Fruit fly (Drosophila melanogaster) whole organism, embryonic: ENCODE measurements around the gene Glut3.

Experiments used
- C15 ChIP-seq: fragments of 200-800 bp; sonication (Bioruptor generic); IDR thresholded peaks from 3 replicates; pipeline ENCODE4 v1.3.6; 2022; ENCODE audit warnings: missing biosample characterization, missing genetic modification characterization
- CG10274 ChIP-seq: fragments of 200-800 bp; sonication (Bioruptor generic); optimal IDR thresholded peaks from 3 replicates; lab custom pipeline; 2017; ENCODE audit warnings: missing biosample characterization, mild to moderate bottlenecking, missing genetic modification characterization
- CG11093 ChIP-seq: fragments of 200-800 bp; sonication (Bioruptor generic); IDR thresholded peaks from 3 replicates; pipeline ENCODE4 v1.3.6; 2022; ENCODE audit warnings: missing biosample characterization, missing genetic modification characterization
- CG12744 ChIP-seq: fragments of 200-800 bp; sonication (Bioruptor generic); optimal IDR thresholded peaks from 2 replicates; lab custom pipeline; 2016; ENCODE audit warnings: missing biosample characterization, missing genetic modification characterization
- CG12942 ChIP-seq: fragments of 200-800 bp; sonication (Bioruptor generic); optimal IDR thresholded peaks from 3 replicates; lab custom pipeline; 2016; ENCODE audit warnings: missing biosample characterization, missing genetic modification characterization
- CG13424 ChIP-seq: fragments of 200-800 bp; sonication (Bioruptor generic); optimal IDR thresholded peaks from 2 replicates; lab custom pipeline; 2019; ENCODE audit warnings: missing biosample characterization, mild to moderate bottlenecking, missing genetic modification characterization, moderate library complexity
- CG14710 ChIP-seq: fragments of 200-800 bp; sonication (Bioruptor generic); optimal IDR thresholded peaks from 3 replicates; lab custom pipeline; 2019; ENCODE audit warnings: missing biosample characterization, mild to moderate bottlenecking, missing genetic modification characterization, moderate library complexity
- CG15269 ChIP-seq: fragments of 200-800 bp; sonication (Bioruptor generic); optimal IDR thresholded peaks from 2 replicates; lab custom pipeline; 2018; ENCODE audit warnings: missing biosample characterization, mild to moderate bottlenecking, missing genetic modification characterization, moderate library complexity
- CG1603 ChIP-seq: fragments of 200-800 bp; sonication (Bioruptor generic); optimal IDR thresholded peaks from 2 replicates; lab custom pipeline; 2019; ENCODE audit warnings: missing biosample characterization, mild to moderate bottlenecking, missing genetic modification characterization, moderate library complexity
- CG2199 ChIP-seq: fragments of 200-800 bp; sonication (Bioruptor generic); IDR thresholded peaks from 3 replicates; pipeline ENCODE4 v1.3.6; 2022; ENCODE audit warnings: missing biosample characterization, missing genetic modification characterization
- CG2202 ChIP-seq: fragments of 200-800 bp; sonication (Bioruptor generic); optimal IDR thresholded peaks from 2 replicates; lab custom pipeline; 2018; ENCODE audit warnings: missing biosample characterization, mild to moderate bottlenecking, missing genetic modification characterization
- CG2875 ChIP-seq: fragments of 200-800 bp; sonication (Bioruptor generic); optimal IDR thresholded peaks from 2 replicates; lab custom pipeline; 2017; ENCODE audit warnings: missing biosample characterization, mild to moderate bottlenecking, missing genetic modification characterization, missing genetic modification reagents
- CG31388 ChIP-seq: fragments of 200-800 bp; sonication (Bioruptor generic); optimal IDR thresholded peaks from 2 replicates; lab custom pipeline; 2016; ENCODE audit warnings: missing biosample characterization, missing genetic modification characterization
- CG31441 ChIP-seq: fragments of 200-800 bp; sonication (Bioruptor generic); IDR thresholded peaks from 2 replicates; pipeline ENCODE4 v1.3.6; 2022; ENCODE audit warnings: missing biosample characterization, missing genetic modification characterization
- CG32767 ChIP-seq: fragments of 200-800 bp; sonication (Bioruptor generic); IDR thresholded peaks from 2 replicates; pipeline ENCODE4 v1.3.6; 2022; ENCODE audit warnings: missing biosample characterization, missing genetic modification characterization
- CG34224 ChIP-seq: fragments of 200-800 bp; sonication (Bioruptor generic); IDR thresholded peaks from 3 replicates; pipeline ENCODE4 v1.3.6; 2022; ENCODE audit warnings: missing biosample characterization, missing genetic modification characterization; ENCODE audit not compliant: partially characterized antibody
- CG42726 ChIP-seq: fragments of 200-800 bp; sonication (Bioruptor generic); IDR thresholded peaks from 2 replicates; pipeline ENCODE4 v1.3.6; 2022; ENCODE audit warnings: missing biosample characterization, missing genetic modification characterization; ENCODE audit not compliant: partially characterized antibody
- CG4360 ChIP-seq: fragments of 200-800 bp; sonication (Bioruptor generic); IDR thresholded peaks from 2 replicates; pipeline ENCODE4 v1.3.6; 2022; ENCODE audit warnings: missing biosample characterization, missing genetic modification characterization
- CG5953 ChIP-seq: fragments of 200-800 bp; sonication (Bioruptor generic); IDR thresholded peaks from 2 replicates; pipeline ENCODE4 v1.3.6; 2022; ENCODE audit warnings: missing biosample characterization, missing genetic modification characterization
- CG9876 ChIP-seq: fragments of 200-800 bp; sonication (Bioruptor generic); optimal IDR thresholded peaks from 2 replicates; lab custom pipeline; 2016; ENCODE audit warnings: missing biosample characterization, missing genetic modification characterization
- CG9932 ChIP-seq: fragments of 200-800 bp; sonication (Bioruptor generic); IDR thresholded peaks from 2 replicates; pipeline ENCODE4 v1.3.6; 2022; ENCODE audit warnings: missing biosample characterization, missing genetic modification characterization
- CHES-1-like ChIP-seq: fragments of 200-800 bp; sonication (Bioruptor generic); optimal IDR thresholded peaks from 2 replicates; lab custom pipeline; 2016; ENCODE audit warnings: missing biosample characterization, missing genetic modification characterization
- D19B ChIP-seq: fragments of 200-800 bp; sonication (Bioruptor generic); optimal IDR thresholded peaks from 2 replicates; lab custom pipeline; 2017; ENCODE audit warnings: missing biosample characterization, mild to moderate bottlenecking, missing genetic modification characterization
- Dref ChIP-seq: fragments of 200-800 bp; sonication (Bioruptor generic); IDR thresholded peaks from 2 replicates; pipeline ENCODE4 v1.3.6; 2022; ENCODE audit warnings: missing biosample characterization, missing genetic modification characterization
- E2f2 ChIP-seq: fragments of 200-800 bp; sonication (Bioruptor generic); IDR thresholded peaks from 2 replicates; pipeline ENCODE4 v1.3.6; 2022; ENCODE audit warnings: missing biosample characterization, missing genetic modification characterization
- ERR ChIP-seq: fragments of 200-800 bp; sonication (Bioruptor generic); optimal IDR thresholded peaks from 2 replicates; lab custom pipeline; 2016; ENCODE audit warnings: missing biosample characterization, missing genetic modification characterization
- Eip74EF ChIP-seq, 2 experiments: fragments of 200-800 bp in 1 of 2; fragments of >200 bp in 1 of 2; sonication (Bioruptor generic) in 1 of 2; optimal IDR thresholded peaks; 2 replicates each; lab custom pipeline; 2017 to 2019; ENCODE audit warnings: missing biosample characterization in 2 of 2, missing genetic modification characterization in 2 of 2, mild to moderate bottlenecking in 1 of 2, moderate library complexity in 1 of 2
- HLH4C ChIP-seq: fragments of 200-800 bp; sonication (Bioruptor generic); IDR thresholded peaks from 3 replicates; pipeline ENCODE4 v1.3.6; 2022; ENCODE audit warnings: missing biosample characterization, missing genetic modification characterization; ENCODE audit not compliant: partially characterized antibody
- Hr3 ChIP-seq: fragments of 200-800 bp; sonication (Bioruptor generic); optimal IDR thresholded peaks from 3 replicates; lab custom pipeline; 2016; ENCODE audit warnings: missing biosample characterization, missing genetic modification characterization
- Jarid2 ChIP-seq: fragments of 200-800 bp; sonication (Bioruptor generic); optimal IDR thresholded peaks from 3 replicates; lab custom pipeline; 2017; ENCODE audit warnings: mild to moderate bottlenecking, missing biosample characterization, missing genetic modification reagents, missing genetic modification characterization
- Med ChIP-seq: fragments of 200-800 bp; sonication (Bioruptor generic); peaks from one replicate; lab custom pipeline; 2016; ENCODE audit warnings: missing biosample characterization, missing genetic modification characterization, mild to moderate bottlenecking, inconsistent platforms, moderate library complexity
- NC2α ChIP-seq: fragments of 200-800 bp; sonication (Bioruptor generic); optimal IDR thresholded peaks from 2 replicates; lab custom pipeline; 2016; ENCODE audit warnings: missing biosample characterization, missing genetic modification characterization
- Nf-YA ChIP-seq: fragments of 200-800 bp; sonication (Bioruptor generic); IDR thresholded peaks from 2 replicates; pipeline ENCODE4 v1.3.6; 2022; ENCODE audit warnings: missing biosample characterization, missing genetic modification characterization
- Oaz ChIP-seq: fragments of 200-800 bp; sonication (Bioruptor generic); IDR thresholded peaks from 2 replicates; pipeline ENCODE4 v1.3.6; 2022; ENCODE audit warnings: missing biosample characterization, missing genetic modification characterization
- Scr ChIP-seq: fragments of 200-800 bp; sonication (Bioruptor generic); IDR thresholded peaks from 2 replicates; pipeline ENCODE4 v1.3.6; 2022; ENCODE audit warnings: missing biosample characterization, missing genetic modification characterization; ENCODE audit not compliant: partially characterized antibody
- Xrp1 ChIP-seq: fragments of 200-800 bp; sonication (Bioruptor generic); IDR thresholded peaks from 2 replicates; pipeline ENCODE4 v1.3.6; 2022; ENCODE audit warnings: missing biosample characterization, missing genetic modification characterization
- YL-1 ChIP-seq: fragments of 200-800 bp; sonication (Bioruptor generic); optimal IDR thresholded peaks from 3 replicates; lab custom pipeline; 2017; ENCODE audit warnings: missing biosample characterization, mild to moderate bottlenecking, missing genetic modification characterization
- ap ChIP-seq: fragments of 200-800 bp; sonication (Bioruptor generic); IDR thresholded peaks from 2 replicates; pipeline ENCODE4 v1.3.6; 2022; ENCODE audit warnings: missing biosample characterization, missing genetic modification characterization
- cg ChIP-seq: fragments of 200-800 bp; sonication (Bioruptor generic); optimal IDR thresholded peaks from 3 replicates; lab custom pipeline; 2019; ENCODE audit warnings: missing biosample characterization, mild to moderate bottlenecking, missing genetic modification characterization, moderate library complexity
- eve ChIP-seq, 2 experiments: fragments of >200 bp; optimal IDR thresholded peaks; 2 replicates each; lab custom pipeline; 2017; ENCODE audit warnings: missing biosample characterization in 2 of 2, missing genetic modification characterization in 2 of 2
- exex ChIP-seq: fragments of 200-800 bp; sonication (Bioruptor generic); optimal IDR thresholded peaks from 4 replicates; lab custom pipeline; 2018; ENCODE audit warnings: missing biosample characterization, mild to moderate bottlenecking, missing genetic modification characterization, moderate library complexity
- insv ChIP-seq, 2 experiments: fragments of 200-800 bp; sonication (Bioruptor generic); optimal IDR thresholded peaks; 3 replicates each; lab custom pipeline; 2016 to 2018; ENCODE audit warnings: missing biosample characterization in 2 of 2, missing genetic modification characterization in 2 of 2
- lbe ChIP-seq: fragments of 200-800 bp; sonication (Bioruptor generic); optimal IDR thresholded peaks from 2 replicates; lab custom pipeline; 2016; ENCODE audit warnings: missing biosample characterization, mild to moderate bottlenecking, missing genetic modification characterization
- maf-S ChIP-seq: fragments of 200-800 bp; sonication (Bioruptor generic); optimal IDR thresholded peaks from 2 replicates; lab custom pipeline; 2016; ENCODE audit warnings: missing biosample characterization, missing genetic modification characterization
- nau ChIP-seq: fragments of 200-800 bp; sonication (Bioruptor generic); optimal IDR thresholded peaks from 3 replicates; lab custom pipeline; 2017; ENCODE audit warnings: missing biosample characterization, mild to moderate bottlenecking, missing genetic modification characterization, missing genetic modification reagents
- sr ChIP-seq: fragments of 200-800 bp; sonication (Bioruptor generic); IDR thresholded peaks from 3 replicates; pipeline ENCODE4 v1.3.6; 2022; ENCODE audit warnings: missing biosample characterization, missing genetic modification characterization
- trh ChIP-seq: fragments of 200-800 bp; sonication (Bioruptor generic); optimal IDR thresholded peaks from 2 replicates; lab custom pipeline; 2016; ENCODE audit warnings: missing biosample characterization, missing genetic modification characterization
- vvl ChIP-seq: fragments of 200-800 bp; sonication (Bioruptor generic); IDR thresholded peaks from 2 replicates; pipeline ENCODE4 v1.3.6; 2022; ENCODE audit warnings: missing biosample characterization, missing genetic modification characterization
- zfh1 ChIP-seq: fragments of 200-800 bp; sonication (Bioruptor generic); IDR thresholded peaks from 3 replicates; pipeline ENCODE4 v1.3.6; 2022; ENCODE audit warnings: missing biosample characterization, missing genetic modification characterization

The Glut3 gene

dm6 chr3R:16771572-16772425, 16.3 kb upstream of the Glut3 start (continued):
- peak; percentile 85 for TF ChIP-seq CG31441 (GFP tag; lab: Robert Waterston, UW)
- TF ChIP-seq CHES-1-like: no peak
- TF ChIP-seq exex: no peak
- no peak for TF ChIP-seq Nf-YA (GFP tag; lab: Robert Waterston, UW)
- no peak for TF ChIP-seq nau (GFP tag; lab: Kevin White, UChicago)
- TF ChIP-seq Jarid2 (GFP tag; lab: Kevin White, UChicago): peak; percentile 9
- TF ChIP-seq Scr (GFP tag; lab: Robert Waterston, UW): no peak
- no peak for TF ChIP-seq CG9876 (GFP tag; lab: Kevin White, UChicago)
- TF ChIP-seq lbe (GFP tag; lab: Kevin White, UChicago): no peak
- TF ChIP-seq maf-S (GFP tag; lab: Kevin White, UChicago): no peak
- no peak for TF ChIP-seq HLH4C (GFP tag; lab: Robert Waterston, UW)
- TF ChIP-seq Dref (GFP tag; lab: Robert Waterston, UW): no peak
- TF ChIP-seq Hr3 (GFP tag; lab: Kevin White, UChicago): peak; percentile 35
- peak; percentile 75 for TF ChIP-seq zfh1
- TF ChIP-seq CG5953 (GFP tag; lab: Robert Waterston, UW): no peak
- TF ChIP-seq CG2875: peak; percentile 3
- TF ChIP-seq C15 (GFP tag; lab: Robert Waterston, UW): no peak
- peak; percentile 38 for TF ChIP-seq CG15269 (tag; lab: Kevin White, UChicago)
- no peak for TF ChIP-seq CG1603 (tag; lab: Kevin White, UChicago)
- TF ChIP-seq sr: no peak
- no peak for TF ChIP-seq CG12744
- no peak for TF ChIP-seq insv (GFP tag; optimal IDR thresholded peaks at IDR 0.05; lab: Kevin White, UChicago)
- TF ChIP-seq eve (GFP tag; optimal IDR thresholded peaks at IDR 0.05; lab: Kevin White, UChicago): no peak
- TF ChIP-seq CG2199 (GFP tag; lab: Robert Waterston, UW): no peak
- TF ChIP-seq CG14710 (tag; lab: Kevin White, UChicago): peak; percentile 80
- TF ChIP-seq D19B: no peak
- TF ChIP-seq CG12942 (GFP tag; lab: Kevin White, UChicago): no peak
- TF ChIP-seq CG31388: no peak
- TF ChIP-seq ap: no peak
- peak; percentile 86 for TF ChIP-seq Xrp1 (GFP tag; lab: Robert Waterston, UW)
- no peak for TF ChIP-seq YL-1 (GFP tag; lab: Kevin White, UChicago)
- no peak for TF ChIP-seq trh (GFP tag; lab: Kevin White, UChicago)
- peak; percentile 53 for TF ChIP-seq cg
- no peak for TF ChIP-seq CG34224 (GFP tag; lab: Robert Waterston, UW)
- TF ChIP-seq ERR (GFP tag; lab: Kevin White, UChicago): no peak
- peak; percentile 13 for TF ChIP-seq Med (GFP tag; lab: Kevin White, UChicago)
- TF ChIP-seq E2f2 (GFP tag; lab: Robert Waterston, UW): peak; percentile 9; the same call in 1 of the 2 replicates
- TF ChIP-seq CG42726 (GFP tag; lab: Robert Waterston, UW): no peak
- TF ChIP-seq CG2202 (tag; lab: Kevin White, UChicago): peak; percentile 50
- no peak for TF ChIP-seq CG10274
- 0 out of 2 replicates have a peak, but pooled peaks have one; percentile 42 for TF ChIP-seq CG4360 (GFP tag; lab: Robert Waterston, UW)
- no peak for TF ChIP-seq CG9932 (GFP tag; lab: Robert Waterston, UW)
- TF ChIP-seq CG32767 (GFP tag; lab: Robert Waterston, UW): 0 out of 2 replicates have a peak, but pooled peaks have one; percentile 26
- TF ChIP-seq vvl (GFP tag; lab: Robert Waterston, UW): 0 out of 2 replicates have a peak, but pooled peaks have one; percentile 15
- no peak for TF ChIP-seq NC2α (GFP tag; lab: Kevin White, UChicago)
- no peak for TF ChIP-seq Eip74EF (GFP tag; optimal IDR thresholded peaks at IDR 0.05; lab: Kevin White, UChicago)
- TF ChIP-seq CG13424 (tag; lab: Kevin White, UChicago): peak; percentile 61
- TF ChIP-seq CG11093 (GFP tag; lab: Robert Waterston, UW): 0 out of 3 replicates have a peak, but pooled peaks have one; percentile 24
- TF ChIP-seq Oaz (GFP tag; lab: Robert Waterston, UW): no peak
